Fruit fly (Drosophila melanogaster): ENCODE data around the gene CG43246.

Gene CG43246

DNA sequence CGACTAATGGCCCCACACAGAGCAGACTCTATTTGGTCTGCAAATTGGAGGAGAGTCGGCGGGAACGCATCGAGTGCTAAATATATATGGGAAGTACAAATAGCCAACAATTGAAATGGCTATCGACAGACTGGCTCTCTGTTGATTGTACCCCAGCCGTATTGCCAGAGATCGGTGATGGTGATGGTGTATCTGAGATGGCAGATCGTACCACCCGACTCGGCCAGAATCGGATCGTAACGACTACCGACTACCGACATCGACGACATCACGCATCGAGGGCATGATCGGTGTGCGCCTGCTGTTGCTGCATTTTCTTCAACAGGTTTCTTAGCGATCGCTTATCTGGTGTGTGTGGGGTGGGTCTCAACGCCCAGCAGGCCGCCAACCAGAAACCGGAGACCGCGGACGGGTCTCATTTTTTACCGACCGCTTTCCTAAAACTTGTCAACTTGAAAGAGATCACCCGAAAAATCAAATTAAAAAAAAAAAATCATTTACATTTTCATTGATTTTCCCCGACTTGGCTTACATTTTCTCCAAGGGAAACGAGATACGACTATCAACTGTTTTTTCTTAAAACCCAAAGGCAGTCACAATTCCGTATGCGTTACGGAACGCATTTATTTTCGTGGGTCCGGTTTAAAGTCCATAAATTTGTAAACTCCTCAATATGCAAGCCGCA is 7.7 kb downstream of the CG43246 start (continued):
- TF ChIP-seq Dip2 (GFP tag; IDR thresholded peaks at IDR 0.05) (no peak), CG11504 (tag; optimal IDR thresholded peaks at IDR 0.05) (peak; percentile 25), fu2 (GFP tag; optimal IDR thresholded peaks at IDR 0.05) (no peak), lov (optimal IDR thresholded peaks at IDR 0.05) (no peak), lov (GFP tag; IDR thresholded peaks at IDR 0.05) (no peak), CG10565 (GFP tag; optimal IDR thresholded peaks at IDR 0.05) (no peak), caup (GFP tag; optimal IDR thresholded peaks at IDR 0.05; ENCODE audit: severe bottlenecking) (peak; percentile 33), pum (GFP tag; optimal IDR thresholded peaks at IDR 0.05) (no peak), amos (GFP tag; IDR thresholded peaks at IDR 0.05; ENCODE audit: partially characterized antibody) (no peak), CG17186 (GFP tag; optimal IDR thresholded peaks at IDR 0.05) (no peak), ftz-f1 (GFP tag; optimal IDR thresholded peaks at IDR 0.05) (no peak), CG7786 (GFP tag; optimal IDR thresholded peaks at IDR 0.05) (no peak), CG18764 (GFP tag; optimal IDR thresholded peaks at IDR 0.05) (no peak), dysf (GFP tag; IDR thresholded peaks at IDR 0.05) (no peak; the same call in 2 of the 3 replicates), CG10462 (GFP tag; optimal IDR thresholded peaks at IDR 0.05) (no peak), grau (tag; optimal IDR thresholded peaks at IDR 0.05) (no peak), Hmx (GFP tag; optimal IDR thresholded peaks at IDR 0.05) (no peak), CG8388 (GFP tag; optimal IDR thresholded peaks at IDR 0.05) (no peak), row (GFP tag; IDR thresholded peaks at IDR 0.05) (peak; percentile 14; the same call in 1 of the 3 replicates), dan (GFP tag; IDR thresholded peaks at IDR 0.05) (no peak), yki (optimal IDR thresholded peaks at IDR 0.05) (no peak), tll (GFP tag; optimal IDR thresholded peaks at IDR 0.05) (no peak), CG11696 (GFP tag; IDR thresholded peaks at IDR 0.05) (no peak), Doc2 (GFP tag; IDR thresholded peaks at IDR 0.05) (no peak), tup (GFP tag; optimal IDR thresholded peaks at IDR 0.05) (no peak), Gug (GFP tag; IDR thresholded peaks at IDR 0.05) (no peak), bcd (GFP tag; optimal IDR thresholded peaks at IDR 0.05) (peak; percentile 33), B-H1 (GFP tag; IDR thresholded peaks at IDR 0.05) (peak; percentile 46; the same call in 1 of the 3 replicates), TFAM (GFP tag; optimal IDR thresholded peaks at IDR 0.05) (no peak), CG7987 (GFP tag; optimal IDR thresholded peaks at IDR 0.05) (peak; percentile 99), Xbp1 (GFP tag; optimal IDR thresholded peaks at IDR 0.05) (no peak), ATbp (GFP tag; optimal IDR thresholded peaks at IDR 0.05) (peak; percentile 60), zen2 (GFP tag; IDR thresholded peaks at IDR 0.05; ENCODE audit: partially characterized antibody) (no peak), toy (GFP tag; IDR thresholded peaks at IDR 0.05) (no peak), br (optimal IDR thresholded peaks at IDR 0.05) (no peak), CG14441 (GFP tag; IDR thresholded peaks at IDR 0.05) (peak; percentile 51), CG10543 (GFP tag; optimal IDR thresholded peaks at IDR 0.05) (peak; percentile 52), rib (GFP tag; IDR thresholded peaks at IDR 0.05) (no peak), tap (tag; optimal IDR thresholded peaks at IDR 0.05) (no peak), sisA (GFP tag; IDR thresholded peaks at IDR 0.05) (no peak), run (tag; optimal IDR thresholded peaks at IDR 0.05) (no peak), dpn (GFP tag; optimal IDR thresholded peaks at IDR 0.05) (no peak), Side (GFP tag; optimal IDR thresholded peaks at IDR 0.05) (no peak), Lim3 (GFP tag; IDR thresholded peaks at IDR 0.05) (no peak), unc-4 (GFP tag; IDR thresholded peaks at IDR 0.05; ENCODE audit: partially characterized antibody) (no peak), CG12769 (tag; optimal IDR thresholded peaks at IDR 0.05) (peak; percentile 72), CG33213 (GFP tag; optimal IDR thresholded peaks at IDR 0.05) (no peak), ase (GFP tag; IDR thresholded peaks at IDR 0.05) (no peak), MBD-R2 (GFP tag; IDR thresholded peaks at IDR 0.05) (no peak), Scr (GFP tag; IDR thresholded peaks at IDR 0.05; ENCODE audit: partially characterized antibody) (peak; percentile 23; the same call in 1 of the 2 replicates), CG13296 (GFP tag; optimal IDR thresholded peaks at IDR 0.05) (peak; percentile 34)
